Fruit fly (Drosophila melanogaster) whole organism, embryonic: Measurements from ENCODE around the gene CG17564.

ENCODE experiments used
- ATbp ChIP-seq: fragments of 200-800 bp; sonication (Bioruptor generic); optimal IDR thresholded peaks from 2 replicates; lab custom pipeline; 2017; ENCODE audit warnings: missing biosample characterization, mild to moderate bottlenecking, missing genetic modification characterization, missing genetic modification reagents
- Abd-B ChIP-seq: fragments of 200-800 bp; sonication (Bioruptor generic); optimal IDR thresholded peaks from 2 replicates; lab custom pipeline; 2018; ENCODE audit warnings: missing biosample characterization, mild to moderate bottlenecking, missing genetic modification characterization, moderate library complexity
- Bdp1 ChIP-seq: fragments of 200-800 bp; sonication (Bioruptor generic); optimal IDR thresholded peaks from 3 replicates; lab custom pipeline; 2016; ENCODE audit warnings: missing biosample characterization, missing genetic modification characterization
- CG10462 ChIP-seq: fragments of 200-800 bp; sonication (Bioruptor generic); optimal IDR thresholded peaks from 2 replicates; lab custom pipeline; 2016; ENCODE audit warnings: missing biosample characterization, missing genetic modification characterization
- CG11456 ChIP-seq: fragments of 200-800 bp; sonication (Bioruptor generic); IDR thresholded peaks from 3 replicates; pipeline ENCODE4 v1.3.6; 2022; ENCODE audit warnings: missing biosample characterization, missing genetic modification characterization
- CG12744 ChIP-seq: fragments of 200-800 bp; sonication (Bioruptor generic); optimal IDR thresholded peaks from 2 replicates; lab custom pipeline; 2016; ENCODE audit warnings: missing biosample characterization, missing genetic modification characterization
- CG13296 ChIP-seq: fragments of 200-800 bp; sonication (Bioruptor generic); optimal IDR thresholded peaks from 3 replicates; lab custom pipeline; 2018; ENCODE audit warnings: missing biosample characterization, mild to moderate bottlenecking, missing genetic modification characterization
- CG13424 ChIP-seq: fragments of 200-800 bp; sonication (Bioruptor generic); optimal IDR thresholded peaks from 2 replicates; lab custom pipeline; 2019; ENCODE audit warnings: missing biosample characterization, mild to moderate bottlenecking, missing genetic modification characterization, moderate library complexity
- CG14965 ChIP-seq: fragments of 200-800 bp; sonication (Bioruptor generic); optimal IDR thresholded peaks from 2 replicates; lab custom pipeline; 2016; ENCODE audit warnings: missing biosample characterization, missing genetic modification characterization, borderline replicate concordance
- CG15601 ChIP-seq: fragments of 200-800 bp; sonication (Bioruptor generic); optimal IDR thresholded peaks from 3 replicates; lab custom pipeline; 2019; ENCODE audit warnings: missing biosample characterization, mild to moderate bottlenecking, missing genetic modification characterization, moderate library complexity
- CG17385 ChIP-seq: fragments of 200-800 bp; sonication (Bioruptor generic); optimal IDR thresholded peaks from 3 replicates; lab custom pipeline; 2018; ENCODE audit warnings: missing biosample characterization, mild to moderate bottlenecking, missing genetic modification characterization
- CG18262 ChIP-seq: fragments of 200-800 bp; optimal IDR thresholded peaks from 3 replicates; lab custom pipeline; 2019; ENCODE audit warnings: missing biosample characterization, mild to moderate bottlenecking, missing genetic modification characterization, moderate library complexity
- CG34376 ChIP-seq: fragments of 200-800 bp; sonication (Bioruptor generic); optimal IDR thresholded peaks from 2 replicates; lab custom pipeline; 2018; ENCODE audit warnings: missing biosample characterization, mild to moderate bottlenecking, missing genetic modification characterization
- CG34422 ChIP-seq: fragments of 200-800 bp; sonication (Bioruptor generic); IDR thresholded peaks from 3 replicates; pipeline ENCODE4 v1.3.6; 2022; ENCODE audit warnings: missing biosample characterization, missing genetic modification characterization
- CG3995 ChIP-seq: fragments of 200-800 bp; sonication (Bioruptor generic); optimal IDR thresholded peaks from 3 replicates; lab custom pipeline; 2016; ENCODE audit warnings: missing biosample characterization, missing genetic modification characterization
- CG6254 ChIP-seq: fragments of 200-800 bp; sonication (Bioruptor generic); optimal IDR thresholded peaks from 3 replicates; lab custom pipeline; 2017; ENCODE audit warnings: mild to moderate bottlenecking, missing biosample characterization, missing genetic modification reagents, missing genetic modification characterization
- CG6654 ChIP-seq: fragments of 200-800 bp; sonication (Bioruptor generic); optimal IDR thresholded peaks from 2 replicates; lab custom pipeline; 2017; ENCODE audit warnings: missing biosample characterization, mild to moderate bottlenecking, missing genetic modification characterization
- CG7928 ChIP-seq: fragments of 200-800 bp; sonication (Bioruptor generic); optimal IDR thresholded peaks from 2 replicates; lab custom pipeline; 2017; ENCODE audit warnings: missing biosample characterization, mild to moderate bottlenecking, missing genetic modification characterization
- CG8944 ChIP-seq: fragments of 200-800 bp; sonication (Bioruptor generic); optimal IDR thresholded peaks from 3 replicates; lab custom pipeline; 2016; ENCODE audit warnings: missing biosample characterization, missing genetic modification characterization
- CG9817 ChIP-seq: fragments of 200-800 bp; sonication (Bioruptor generic); optimal IDR thresholded peaks from 2 replicates; lab custom pipeline; 2018; ENCODE audit warnings: missing biosample characterization, mild to moderate bottlenecking, missing genetic modification characterization, moderate library complexity
- D19A ChIP-seq: fragments of 200-800 bp; optimal IDR thresholded peaks from 3 replicates; lab custom pipeline; 2019; ENCODE audit warnings: missing biosample characterization, mild to moderate bottlenecking, missing genetic modification characterization, moderate library complexity
- Dad ChIP-seq: fragments of 200-800 bp; sonication (Bioruptor generic); optimal IDR thresholded peaks from 3 replicates; lab custom pipeline; 2016; ENCODE audit warnings: missing biosample characterization, missing genetic modification characterization
- Drgx ChIP-seq: fragments of 200-800 bp; sonication (Bioruptor generic); IDR thresholded peaks from 2 replicates; pipeline ENCODE4 v1.3.6; 2022; ENCODE audit warnings: missing biosample characterization, missing genetic modification characterization
- Lpt ChIP-seq: fragments of >200 bp; optimal IDR thresholded peaks from 2 replicates; lab custom pipeline; 2018; ENCODE audit warnings: missing biosample characterization, missing genetic modification characterization
- NFAT ChIP-seq: fragments of 200-800 bp; sonication (Bioruptor generic); IDR thresholded peaks from 2 replicates; pipeline ENCODE4 v1.3.6; 2022; ENCODE audit warnings: missing biosample characterization, missing genetic modification characterization
- Pdp1 ChIP-seq, 2 experiments: fragments of 200-800 bp; sonication (Bioruptor generic); optimal IDR thresholded peaks; 3 replicates each; lab custom pipeline; 2016; ENCODE audit warnings: missing biosample characterization in 2 of 2, missing genetic modification characterization in 2 of 2, mild to moderate bottlenecking in 1 of 2, moderate library complexity in 1 of 2
- Ravus ChIP-seq: fragments of 200-800 bp; sonication (Bioruptor generic); IDR thresholded peaks from 2 replicates; pipeline ENCODE4 v1.3.6; 2022; ENCODE audit warnings: missing biosample characterization, missing genetic modification characterization
- Ssrp ChIP-seq: fragments of 200-800 bp; sonication (Bioruptor generic); optimal IDR thresholded peaks from 2 replicates; lab custom pipeline; 2018; ENCODE audit warnings: missing biosample characterization, mild to moderate bottlenecking, missing genetic modification characterization, moderate library complexity
- Stat92E ChIP-seq, 3 experiments: fragments of >200 bp in 2 of 3; fragments of 200-800 bp in 1 of 3; sonication (Bioruptor generic) in 1 of 3; optimal IDR thresholded peaks; 2 replicates each; lab custom pipeline; 2017 to 2019; ENCODE audit warnings: missing biosample characterization in 3 of 3, missing genetic modification characterization in 3 of 3, mild to moderate bottlenecking in 1 of 3, moderate library complexity in 1 of 3
- Usf ChIP-seq: fragments of 200-800 bp; sonication (Bioruptor generic); optimal IDR thresholded peaks from 2 replicates; lab custom pipeline; 2017; ENCODE audit warnings: missing genotype, missing biosample characterization, missing genetic modification characterization
- ap ChIP-seq: fragments of 200-800 bp; sonication (Bioruptor generic); IDR thresholded peaks from 2 replicates; pipeline ENCODE4 v1.3.6; 2022; ENCODE audit warnings: missing biosample characterization, missing genetic modification characterization
- ara ChIP-seq: fragments of 200-800 bp; sonication (Bioruptor generic); IDR thresholded peaks from 2 replicates; pipeline ENCODE4 v1.3.6; 2022; ENCODE audit warnings: missing biosample characterization, missing genetic modification characterization
- bcd ChIP-seq: fragments of 200-800 bp; sonication (Bioruptor generic); optimal IDR thresholded peaks from 2 replicates; lab custom pipeline; 2017; ENCODE audit warnings: missing biosample characterization, mild to moderate bottlenecking, missing genetic modification characterization
- br ChIP-seq: fragments of >200 bp; optimal IDR thresholded peaks from 2 replicates; lab custom pipeline; 2017
- ci ChIP-seq: fragments of 200-800 bp; sonication (Bioruptor generic); IDR thresholded peaks from 3 replicates; pipeline ENCODE4 v1.3.6; 2022; ENCODE audit warnings: missing biosample characterization, missing genetic modification characterization
- danr ChIP-seq: fragments of 200-800 bp; sonication (Bioruptor generic); IDR thresholded peaks from 2 replicates; pipeline ENCODE4 v1.3.6; 2022; ENCODE audit warnings: missing biosample characterization, missing genetic modification characterization
- dmrt11E ChIP-seq: fragments of 200-800 bp; sonication (Bioruptor generic); optimal IDR thresholded peaks from 3 replicates; lab custom pipeline; 2018; ENCODE audit warnings: missing biosample characterization, mild to moderate bottlenecking, missing genetic modification characterization, moderate library complexity
- dpn ChIP-seq, 2 experiments: fragments of 200-800 bp; sonication (Bioruptor generic); optimal IDR thresholded peaks; 3 replicates each; lab custom pipeline; 2016; ENCODE audit warnings: missing biosample characterization in 2 of 2, missing genetic modification characterization in 2 of 2
- en ChIP-seq: fragments of 200-800 bp; sonication (Bioruptor generic); optimal IDR thresholded peaks from 2 replicates; lab custom pipeline; 2016; ENCODE audit warnings: missing biosample characterization, missing genetic modification characterization
- hbn ChIP-seq: fragments of 200-800 bp; sonication (Bioruptor generic); IDR thresholded peaks from 2 replicates; pipeline ENCODE4 v1.3.6; 2022; ENCODE audit warnings: missing biosample characterization, missing genetic modification characterization; ENCODE audit not compliant: partially characterized antibody
- lab ChIP-seq: fragments of 200-800 bp; sonication (Bioruptor generic); optimal IDR thresholded peaks from 3 replicates; lab custom pipeline; 2017; ENCODE audit warnings: missing biosample characterization, missing genetic modification characterization, mild to moderate bottlenecking, moderate library complexity, missing genetic modification reagents
- luna ChIP-seq: fragments of 200-800 bp; sonication (Bioruptor generic); optimal IDR thresholded peaks from 2 replicates; lab custom pipeline; 2016; ENCODE audit warnings: missing biosample characterization, missing genetic modification characterization
- nerfin-1 ChIP-seq: fragments of 200-800 bp; sonication (Bioruptor generic); optimal IDR thresholded peaks from 3 replicates; lab custom pipeline; 2019; ENCODE audit warnings: missing biosample characterization, mild to moderate bottlenecking, missing genetic modification characterization, moderate library complexity
- nerfin-2 ChIP-seq: fragments of 200-800 bp; sonication (Bioruptor generic); IDR thresholded peaks from 2 replicates; pipeline ENCODE4 v1.3.6; 2022; ENCODE audit warnings: missing biosample characterization, missing genetic modification characterization; ENCODE audit not compliant: partially characterized antibody
- org-1 ChIP-seq: fragments of 200-800 bp; sonication (Bioruptor generic); optimal IDR thresholded peaks from 2 replicates; lab custom pipeline; 2017; ENCODE audit warnings: missing biosample characterization, missing genetic modification characterization
- pan ChIP-seq, 4 experiments: fragments of >200 bp in 3 of 4; fragments of 200-800 bp in 1 of 4; sonication (Bioruptor generic) in 1 of 4; optimal IDR thresholded peaks in 3 of 4; IDR thresholded peaks in 1 of 4; 2 replicates each; pipeline versions ENCODE4 v1.3.6 to Lab custom; 2017 to 2022; ENCODE audit warnings: missing biosample characterization in 2 of 4, missing genetic modification characterization in 2 of 4, mixed read lengths in 1 of 4
- scrt ChIP-seq: fragments of 200-800 bp; sonication (Bioruptor generic); optimal IDR thresholded peaks from 2 replicates; lab custom pipeline; 2018; ENCODE audit warnings: missing biosample characterization, mild to moderate bottlenecking, missing genetic modification characterization, moderate library complexity
- sd ChIP-seq: fragments of 200-800 bp; sonication (Bioruptor generic); optimal IDR thresholded peaks from 3 replicates; lab custom pipeline; 2018; ENCODE audit warnings: missing biosample characterization, mild to moderate bottlenecking, missing genetic modification characterization, moderate library complexity
- unpg ChIP-seq: fragments of 200-800 bp; sonication (Bioruptor generic); optimal IDR thresholded peaks from 3 replicates; lab custom pipeline; 2018; ENCODE audit warnings: missing biosample characterization, mild to moderate bottlenecking, missing genetic modification characterization, moderate library complexity
- vvl ChIP-seq: fragments of 200-800 bp; sonication (Bioruptor generic); IDR thresholded peaks from 2 replicates; pipeline ENCODE4 v1.3.6; 2022; ENCODE audit warnings: missing biosample characterization, missing genetic modification characterization

CG17564 gene

DNA sequence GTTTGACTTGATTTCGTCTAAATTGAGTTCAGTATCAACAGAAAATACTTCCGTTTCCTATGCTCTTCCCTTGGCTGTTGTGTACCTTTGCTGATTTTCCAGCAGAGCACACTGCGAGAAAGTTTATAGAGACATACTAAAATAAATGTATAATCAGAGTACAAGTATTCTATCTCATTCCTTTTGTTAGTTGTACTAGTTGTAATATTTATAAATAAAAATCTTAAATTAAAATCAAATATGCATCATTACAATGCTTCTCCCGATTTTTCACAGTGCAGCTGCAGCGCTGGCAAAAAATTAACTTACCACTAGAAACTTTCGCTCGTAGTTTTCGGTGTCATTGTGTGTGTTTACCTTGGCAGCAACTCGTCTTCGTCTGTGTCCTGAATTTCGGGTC lies 35.3 kb upstream of the CG17564 start (continued):
- TF ChIP-seq nerfin-1 (tag; lab: Kevin White, UChicago) (peak; percentile 33), CG3995 (GFP tag; lab: Kevin White, UChicago) (no peak), CG9817 (tag; lab: Kevin White, UChicago) (peak; percentile 1), CG11456 (GFP tag; lab: Robert Waterston, UW) (no peak), hbn (no peak), CG18262 (tag; lab: Kevin White, UChicago) (peak; percentile 77), bcd (GFP tag; lab: Kevin White, UChicago) (peak; percentile 30), CG15601 (tag; lab: Kevin White, UChicago) (peak; percentile 30), CG10462 (GFP tag; lab: Kevin White, UChicago) (peak; percentile 2), Usf (GFP tag; lab: Kevin White, UChicago) (peak; percentile 28), CG13296 (peak; percentile 17), CG34376 (GFP tag; lab: Kevin White, UChicago) (no peak), D19A (peak; percentile 57), lab (peak; percentile 67), org-1 (GFP tag; lab: Kevin White, UChicago) (peak; percentile 38), CG7928 (GFP tag; lab: Kevin White, UChicago) (no peak), luna (no peak), sd (no peak), CG34422 (GFP tag; lab: Robert Waterston, UW) (peak; percentile 36; the same call in 1 of the 3 replicates), Bdp1 (no peak), ci (GFP tag; lab: Robert Waterston, UW) (peak; percentile 52; the same call in 2 of the 3 replicates), Ssrp (tag; lab: Kevin White, UChicago) (peak; percentile 57), CG6654 (GFP tag; lab: Kevin White, UChicago) (no peak), unpg (GFP tag; lab: Kevin White, UChicago) (peak; percentile 57), CG17385 (GFP tag; lab: Kevin White, UChicago) (peak; percentile 40), danr (GFP tag; lab: Robert Waterston, UW) (no peak), CG8944 (GFP tag; lab: Kevin White, UChicago) (peak; percentile 34), NFAT (no peak), Dad (GFP tag; lab: Kevin White, UChicago) (peak; percentile 14), ap (GFP tag; lab: Robert Waterston, UW) (peak; percentile 40; the same call in 1 of the 2 replicates), ATbp (GFP tag; lab: Kevin White, UChicago) (peak; percentile 53), dpn (GFP tag; optimal IDR thresholded peaks at IDR 0.05; lab: Kevin White, UChicago) (peak in 1 of 2 experiments; percentile 40), Abd-B (GFP tag; lab: Kevin White, UChicago) (peak; percentile 2), Stat92E (GFP tag; optimal IDR thresholded peaks at IDR 0.05; lab: Kevin White, UChicago) (no peak), Drgx (GFP tag; lab: Robert Waterston, UW) (no peak), Pdp1 (GFP tag; optimal IDR thresholded peaks at IDR 0.05; lab: Kevin White, UChicago) (peak; percentile 32 to 48), dmrt11E (tag; lab: Kevin White, UChicago) (peak; percentile 78), ara (GFP tag; lab: Robert Waterston, UW) (peak; percentile 76), CG12744 (GFP tag; lab: Kevin White, UChicago) (no peak), CG6254 (GFP tag; lab: Kevin White, UChicago) (peak; percentile 44), vvl (peak; percentile 72), Ravus (peak; percentile 43), Lpt (GFP tag; lab: Kevin White, UChicago) (no peak), nerfin-2 (GFP tag; lab: Robert Waterston, UW) (no peak), br (lab: Kevin White, UChicago) (no peak), en (GFP tag; lab: Kevin White, UChicago) (peak; percentile 2), pan (optimal IDR thresholded peaks at IDR 0.05; lab: Kevin White, UChicago) (no peak), pan (GFP tag; optimal IDR thresholded peaks at IDR 0.05 in 1 of 2, IDR thresholded peaks at IDR 0.05 in 1 of 2) (peak in 1 of 2 experiments; percentile 60), scrt (GFP tag; lab: Kevin White, UChicago) (peak; percentile 27), CG13424 (peak; percentile 54), CG14965 (GFP tag; lab: Kevin White, UChicago) (no peak)
